Worm (Caenorhabditis elegans) whole organism, L1 larva: ENCODE results near the gene R07H5.9.

Source experiments
- F16B12.6 ChIP-seq: fragments of 150-350 bp; optimal IDR thresholded peaks from 2 replicates; lab custom pipeline; 2014; ENCODE audit warnings: missing biosample characterization, missing genetic modification characterization
- ceh-82 ChIP-seq, 3 experiments: fragments of 150-350 bp in 1 of 3; sonication (generic microtip) in 2 of 3; optimal IDR thresholded peaks; 2 replicates each; lab custom pipeline; 2014 to 2017; ENCODE audit warnings: missing biosample characterization in 3 of 3, missing genetic modification characterization in 3 of 3
- fos-1 ChIP-seq: fragments of 150-350 bp; optimal IDR thresholded peaks from 2 replicates; lab custom pipeline; 2014; ENCODE audit warnings: missing biosample characterization, missing genetic modification characterization
- lin-39 ChIP-seq: fragments of 150-350 bp; optimal IDR thresholded peaks from 2 replicates; lab custom pipeline; 2014; ENCODE audit warnings: missing biosample characterization, missing genetic modification reagents, missing genetic modification characterization
- mep-1 ChIP-seq: fragments of 150-350 bp; optimal IDR thresholded peaks from 2 replicates; lab custom pipeline; 2014; ENCODE audit warnings: missing biosample characterization, missing genetic modification characterization
- nhr-11 ChIP-seq: fragments of 150-350 bp; optimal IDR thresholded peaks from 2 replicates; lab custom pipeline; 2014; ENCODE audit warnings: missing biosample characterization, missing genetic modification characterization
- skn-1 ChIP-seq: fragments of 150-350 bp; optimal IDR thresholded peaks from 2 replicates; lab custom pipeline; 2014; ENCODE audit warnings: missing biosample characterization, missing genetic modification characterization
- snpc-4 ChIP-seq: fragments of 150-350 bp; optimal IDR thresholded peaks from 2 replicates; lab custom pipeline; 2014; ENCODE audit warnings: missing biosample characterization, missing genetic modification characterization
- unc-130 ChIP-seq: fragments of 150-350 bp; optimal IDR thresholded peaks from 2 replicates; lab custom pipeline; 2017; ENCODE audit warnings: missing biosample characterization, missing genetic modification characterization, inconsistent platforms
- unc-62 ChIP-seq: fragments of 150-350 bp; optimal IDR thresholded peaks from 2 replicates; lab custom pipeline; 2014; ENCODE audit warnings: missing biosample characterization, missing genetic modification reagents, missing genetic modification characterization

DNA sequence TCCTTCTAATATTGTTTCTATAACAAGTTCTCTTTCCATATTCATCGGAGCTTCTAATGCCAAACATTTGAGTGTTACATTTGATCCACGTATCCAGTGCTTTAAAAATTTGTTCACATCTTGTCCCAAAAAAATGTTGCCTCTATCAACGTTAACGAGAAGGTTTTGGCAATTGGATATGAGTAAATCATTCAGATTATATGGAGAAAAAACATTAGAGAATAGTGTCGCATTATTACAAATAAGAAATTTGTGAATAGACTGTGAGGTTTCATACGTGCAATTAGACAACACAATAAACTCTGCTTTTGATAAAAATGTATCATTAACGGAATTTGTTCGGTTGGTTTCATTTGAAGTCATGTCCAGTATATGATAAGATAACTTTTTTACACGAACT, 47.4 kb upstream of the R07H5.9 start, which contains the start of gene mboa-4:
- TF ChIP-seq unc-130 (tag; lab: Kevin White, UChicago): no peak
- no peak for TF ChIP-seq snpc-4 (tag; lab: Kevin White, UChicago)
- no peak for TF ChIP-seq lin-39 (tag; lab: Kevin White, UChicago)
- TF ChIP-seq skn-1 (tag; lab: Kevin White, UChicago): no peak
- TF ChIP-seq mep-1 (tag; lab: Kevin White, UChicago): no peak
- TF ChIP-seq unc-62 (GFP tag; lab: Kevin White, UChicago): no peak
- no peak for TF ChIP-seq nhr-11 (tag; lab: Kevin White, UChicago)
- no peak for TF ChIP-seq ceh-82 (tag; optimal IDR thresholded peaks at IDR 0.05; lab: Kevin White, UChicago)
- no peak for TF ChIP-seq F16B12.6 (tag; lab: Kevin White, UChicago)
- no peak for TF ChIP-seq fos-1
